Fruit fly (Drosophila melanogaster): ENCODE results near the gene CG5854.

Gene CG5854

dm6 chr3R:23933684-23934575 lies at the start of gene CG5854 (continued):
- TF ChIP-seq CG14860 (GFP tag; IDR thresholded peaks at IDR 0.05; ENCODE audit: partially characterized antibody) (no peak), CG10979 (tag; optimal IDR thresholded peaks at IDR 0.05) (peak; percentile 73), Hand (GFP tag; optimal IDR thresholded peaks at IDR 0.05) (peak; percentile 49), cg (GFP tag; optimal IDR thresholded peaks at IDR 0.05) (no peak), Ets65A (GFP tag) (peak; percentile 86), CG11560 (tag; IDR thresholded peaks at IDR 0.05) (0 out of 3 replicates have a peak, but pooled peaks have one; percentile 8), inv (GFP tag; IDR thresholded peaks at IDR 0.05; ENCODE audit: partially characterized antibody) (no peak), da (GFP tag; optimal IDR thresholded peaks at IDR 0.05) (peak; percentile 42), Atf-2 (GFP tag; optimal IDR thresholded peaks at IDR 0.05) (peak; percentile 68), ham (GFP tag; IDR thresholded peaks at IDR 0.05) (no peak), NfI (GFP tag; optimal IDR thresholded peaks at IDR 0.05) (peak; percentile 82), gcm (GFP tag; optimal IDR thresholded peaks at IDR 0.05) (peak; percentile 74), toy (GFP tag; IDR thresholded peaks at IDR 0.05) (no peak), CG5180 (GFP tag; optimal IDR thresholded peaks at IDR 0.05) (peak; percentile 51), phol (tag; optimal IDR thresholded peaks at IDR 0.05) (peak; percentile 72), Dip3 (GFP tag; optimal IDR thresholded peaks at IDR 0.05) (peak; percentile 32), CG7928 (GFP tag; optimal IDR thresholded peaks at IDR 0.05) (peak; percentile 19), p53 (GFP tag; optimal IDR thresholded peaks at IDR 0.05) (peak; percentile 6), CG4854 (GFP tag; optimal IDR thresholded peaks at IDR 0.05) (no peak), br (optimal IDR thresholded peaks at IDR 0.05) (no peak), hkb (optimal IDR thresholded peaks at IDR 0.05) (no peak), hkb (GFP tag; IDR thresholded peaks at IDR 0.05) (peak; percentile 87), az2 (GFP tag; optimal IDR thresholded peaks at IDR 0.05) (peak; percentile 81), Taf1 (GFP tag; IDR thresholded peaks at IDR 0.05) (0 out of 2 replicates have a peak, but pooled peaks have one; percentile 16), nerfin-2 (GFP tag; IDR thresholded peaks at IDR 0.05; ENCODE audit: partially characterized antibody) (no peak), HmgD (GFP tag; optimal IDR thresholded peaks at IDR 0.05) (no peak), CG11085 (GFP tag; IDR thresholded peaks at IDR 0.05) (no peak), CG17385 (GFP tag; optimal IDR thresholded peaks at IDR 0.05) (peak; percentile 89), ase (GFP tag; IDR thresholded peaks at IDR 0.05) (peak; percentile 69; the same call in 2 of the 3 replicates), HLH4C (GFP tag; IDR thresholded peaks at IDR 0.05; ENCODE audit: partially characterized antibody) (no peak), vvl (GFP tag; IDR thresholded peaks at IDR 0.05) (peak; percentile 88), Dref (GFP tag; IDR thresholded peaks at IDR 0.05) (no peak), nmo (GFP tag; optimal IDR thresholded peaks at IDR 0.05) (peak; percentile 55), scrt (GFP tag; optimal IDR thresholded peaks at IDR 0.05) (no peak), CG15514 (GFP tag; optimal IDR thresholded peaks at IDR 0.05) (peak; percentile 68), CG4404 (GFP tag; IDR thresholded peaks at IDR 0.05) (peak; percentile 32; the same call in 1 of the 2 replicates), trem (tag; optimal IDR thresholded peaks at IDR 0.05) (peak; percentile 59), Pdp1 (GFP tag; optimal IDR thresholded peaks at IDR 0.05) (peak; percentile 58 to 71), Hey (tag; optimal IDR thresholded peaks at IDR 0.05) (peak; percentile 24), usp (GFP tag; optimal IDR thresholded peaks at IDR 0.05) (no peak), pnt (GFP tag; optimal IDR thresholded peaks at IDR 0.05) (peak; percentile 48), Kr (GFP tag; optimal IDR thresholded peaks at IDR 0.05) (no peak), al (GFP tag; IDR thresholded peaks at IDR 0.05) (0 out of 2 replicates have a peak, but pooled peaks have one; percentile 6), CG30431 (GFP tag; optimal IDR thresholded peaks at IDR 0.05) (peak; percentile 76), CG31224 (GFP tag; IDR thresholded peaks at IDR 0.05) (no peak), twi (tag; optimal IDR thresholded peaks at IDR 0.05) (peak; percentile 15), MTF-1 (GFP tag; optimal IDR thresholded peaks at IDR 0.05; ENCODE audit: borderline replicate concordance) (peak; percentile 66), prd (optimal IDR thresholded peaks at IDR 0.05) (no peak), prd (GFP tag; IDR thresholded peaks at IDR 0.05) (peak; percentile 74)
